Worm (Caenorhabditis elegans) whole organism, L4 larva: ENCODE results near the gene clec-82.

ENCODE experiments used
- R02D3.7 ChIP-seq: fragments of 150-350 bp; sonication (generic microtip); optimal IDR thresholded peaks from 3 replicates; lab custom pipeline; 2014; ENCODE audit warnings: missing biosample characterization, missing genetic modification characterization
- Y105C5A.15 ChIP-seq: fragments of 200-800 bp; sonication (Bioruptor generic); IDR thresholded peaks from 2 replicates; pipeline ENCODE4 v1.3.6; 2022; ENCODE audit warnings: missing genetic modification characterization, missing compliant biosample characterization
- daf-12 ChIP-seq: fragments of 150-350 bp; optimal IDR thresholded peaks from 2 replicates; lab custom pipeline; 2014; ENCODE audit warnings: missing biosample characterization, missing genetic modification reagents, missing genetic modification characterization
- hmg-1.1 ChIP-seq: fragments of 200-800 bp; sonication (Bioruptor generic); IDR thresholded peaks from 2 replicates; pipeline ENCODE4 v1.3.6; 2022; ENCODE audit warnings: missing genetic modification reagents, missing genetic modification characterization, missing compliant biosample characterization
- lin-1 ChIP-seq: fragments of 200-800 bp; sonication (Bioruptor generic); IDR thresholded peaks from 2 replicates; pipeline ENCODE4 v1.3.6; 2022; ENCODE audit warnings: missing genetic modification reagents, missing genetic modification characterization, missing compliant biosample characterization
- lin-15B ChIP-seq: fragments of 150-350 bp; sonication (generic microtip); optimal IDR thresholded peaks from 3 replicates; lab custom pipeline; 2014; ENCODE audit warnings: missing biosample characterization, missing genetic modification characterization
- lir-3 ChIP-seq: sonication (generic microtip); optimal IDR thresholded peaks from 2 replicates; lab custom pipeline; 2016; ENCODE audit warnings: mild to moderate bottlenecking, missing genetic modification characterization, missing compliant biosample characterization
- nhr-237 ChIP-seq: sonication (generic microtip); optimal IDR thresholded peaks from 2 replicates; lab custom pipeline; 2017; ENCODE audit warnings: missing biosample characterization, missing genetic modification characterization
- nhr-25 ChIP-seq: sonication (generic microtip); optimal IDR thresholded peaks from 2 replicates; lab custom pipeline; 2017; ENCODE audit warnings: missing genetic modification characterization, mild to moderate bottlenecking, missing compliant biosample characterization, antibody characterized with exemption, moderate library complexity, borderline replicate concordance; ENCODE audit not compliant: insufficient read depth
- snpc-1.2 ChIP-seq: fragments of 200-800 bp; sonication (Bioruptor generic); IDR thresholded peaks from 2 replicates; pipeline ENCODE4 v1.3.6; 2022; ENCODE audit warnings: missing genetic modification reagents, missing genetic modification characterization, missing compliant biosample characterization
- zag-1 ChIP-seq: fragments of 150-350 bp; optimal IDR thresholded peaks from 2 replicates; lab custom pipeline; 2014; ENCODE audit warnings: missing biosample characterization, missing genetic modification characterization
- zip-11 ChIP-seq: fragments of 200-800 bp; sonication (Bioruptor generic); IDR thresholded peaks from 2 replicates; pipeline ENCODE4 v1.3.6; 2022; ENCODE audit warnings: missing genetic modification characterization, missing compliant biosample characterization

- TF ChIP-seq Y105C5A.15 (GFP tag; lab: Robert Waterston, UW) (no peak), zip-11 (GFP tag; lab: Robert Waterston, UW) (no peak), lin-1 (no peak), zag-1 (no peak), hmg-1.1 (no peak), R02D3.7 (tag; lab: Kevin White, UChicago) (no peak), nhr-25 (no peak), lin-15B (tag; lab: Kevin White, UChicago) (no peak), snpc-1.2 (GFP tag; lab: Robert Waterston, UW) (no peak), daf-12 (tag; lab: Kevin White, UChicago) (no peak), nhr-237 (tag; lab: Kevin White, UChicago) (no peak), lir-3 (no peak)
These were observed 31.8 kb upstream of the clec-82 start, which contains the start of gene Y54G2A.32 for ce11 chrIV:2803652-2804051.
